Fruit fly (Drosophila melanogaster): Measurements from ENCODE around the gene Cad74A.
A peak's percentile ranks its signal among the peaks of the same experiment; 100 is the strongest.

The Cad74A gene

DNA sequence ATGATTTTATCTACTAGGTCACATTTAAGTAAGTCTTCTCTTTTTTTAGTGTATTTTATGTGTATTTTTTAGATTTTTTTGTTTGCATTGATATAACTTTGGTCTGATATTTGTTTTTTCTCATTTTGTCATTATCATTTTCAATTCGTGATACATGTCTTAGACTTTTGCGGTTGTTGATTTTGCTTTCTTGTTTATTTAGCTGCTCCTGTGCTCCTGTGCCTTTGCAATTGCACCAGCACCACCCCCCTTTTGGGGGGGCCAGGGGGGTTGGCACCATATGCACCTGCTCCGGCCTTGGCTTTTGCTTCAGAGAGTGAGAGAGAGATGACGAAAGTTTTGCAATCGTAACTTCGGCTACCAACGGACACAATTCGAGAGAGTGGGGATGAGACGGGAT, 21.6 kb upstream of the Cad74A start:
- TF ChIP-seq fd59A (GFP tag; optimal IDR thresholded peaks at IDR 0.05) (peak; percentile 3), CG10669 (GFP tag; optimal IDR thresholded peaks at IDR 0.05) (no peak)

DNA sequence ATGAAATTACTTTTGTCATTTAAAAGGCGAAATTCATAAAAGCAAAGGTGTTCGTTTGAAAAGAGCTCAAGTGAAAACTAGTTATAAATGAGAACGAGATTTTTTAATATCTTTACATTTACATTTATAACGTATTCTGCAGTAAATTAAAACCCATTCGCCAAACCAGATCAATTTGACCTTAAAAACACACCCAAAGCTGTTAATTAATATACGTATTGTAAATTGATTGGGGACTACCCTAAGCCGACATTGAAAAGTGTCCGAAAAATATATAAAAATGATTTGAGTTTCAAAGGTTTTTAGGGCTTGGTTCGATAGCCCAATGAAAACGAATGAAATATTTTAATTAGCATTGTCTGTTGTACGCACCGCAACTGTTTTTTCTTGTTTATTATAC, 19.7 kb upstream of the Cad74A start:
- TF ChIP-seq CG32006 (GFP tag; optimal IDR thresholded peaks at IDR 0.05) (no peak), fd85E (GFP tag; optimal IDR thresholded peaks at IDR 0.05) (no peak), Ets21C (GFP tag; optimal IDR thresholded peaks at IDR 0.05) (no peak), salr (GFP tag; optimal IDR thresholded peaks at IDR 0.05) (no peak), eg (GFP tag; IDR thresholded peaks at IDR 0.05) (no peak), CG15336 (GFP tag; IDR thresholded peaks at IDR 0.05) (no peak), Eip78C (GFP tag) (no peak), net (GFP tag; optimal IDR thresholded peaks at IDR 0.05) (no peak), CG8632 (GFP tag; optimal IDR thresholded peaks at IDR 0.05) (no peak), CG8119 (GFP tag; IDR thresholded peaks at IDR 0.05) (no peak), CG6854 (GFP tag; optimal IDR thresholded peaks at IDR 0.05) (no peak), Gug (GFP tag; IDR thresholded peaks at IDR 0.05) (no peak), Met (GFP tag; optimal IDR thresholded peaks at IDR 0.05) (no peak), fd59A (GFP tag; optimal IDR thresholded peaks at IDR 0.05) (no peak), topi (GFP tag; optimal IDR thresholded peaks at IDR 0.05) (no peak), spab (GFP tag; optimal IDR thresholded peaks at IDR 0.05) (no peak), CG11902 (GFP tag; optimal IDR thresholded peaks at IDR 0.05) (no peak), acj6 (GFP tag; optimal IDR thresholded peaks at IDR 0.05) (no peak), CG3032 (tag; optimal IDR thresholded peaks at IDR 0.05) (no peak), OdsH (GFP tag; optimal IDR thresholded peaks at IDR 0.05) (no peak)

DNA sequence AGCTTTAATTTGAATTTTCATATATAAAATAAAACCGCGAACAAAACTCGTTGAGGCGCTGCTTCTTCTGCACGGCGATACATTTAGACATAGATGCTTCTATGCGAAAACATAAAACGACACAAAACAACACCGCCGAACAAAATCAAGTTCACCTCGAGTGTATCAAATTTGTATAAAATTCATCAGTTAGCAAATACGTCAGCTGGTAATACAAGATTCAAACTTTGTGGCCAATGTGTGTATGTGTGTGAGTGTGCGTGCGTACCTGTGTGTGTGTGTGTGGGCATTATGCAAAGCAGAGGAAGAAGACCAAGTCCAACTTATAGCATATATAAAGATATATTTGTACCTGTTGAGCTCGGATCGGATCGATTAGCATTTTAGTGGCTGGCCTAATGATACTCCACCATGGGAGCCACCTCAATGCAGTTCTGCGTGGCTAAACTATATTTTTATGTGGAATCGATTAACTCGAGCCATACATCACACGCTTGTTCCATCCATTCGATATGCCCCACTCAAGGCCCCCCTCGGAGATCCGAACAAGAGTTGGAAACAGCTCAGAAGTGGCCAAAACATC, 15.2 kb upstream of the Cad74A start:
- TF ChIP-seq Ets96B (tag; optimal IDR thresholded peaks at IDR 0.05) (no peak), CG3032 (tag; optimal IDR thresholded peaks at IDR 0.05) (no peak), CG6854 (GFP tag; optimal IDR thresholded peaks at IDR 0.05) (no peak), CG6792 (GFP tag; optimal IDR thresholded peaks at IDR 0.05) (no peak), Gug (GFP tag; IDR thresholded peaks at IDR 0.05) (no peak), CG8319 (GFP tag; optimal IDR thresholded peaks at IDR 0.05) (no peak), CG4318 (GFP tag; optimal IDR thresholded peaks at IDR 0.05) (no peak), CG10669 (GFP tag; optimal IDR thresholded peaks at IDR 0.05) (no peak), Hr39 (GFP tag; optimal IDR thresholded peaks at IDR 0.05) (no peak)

DNA sequence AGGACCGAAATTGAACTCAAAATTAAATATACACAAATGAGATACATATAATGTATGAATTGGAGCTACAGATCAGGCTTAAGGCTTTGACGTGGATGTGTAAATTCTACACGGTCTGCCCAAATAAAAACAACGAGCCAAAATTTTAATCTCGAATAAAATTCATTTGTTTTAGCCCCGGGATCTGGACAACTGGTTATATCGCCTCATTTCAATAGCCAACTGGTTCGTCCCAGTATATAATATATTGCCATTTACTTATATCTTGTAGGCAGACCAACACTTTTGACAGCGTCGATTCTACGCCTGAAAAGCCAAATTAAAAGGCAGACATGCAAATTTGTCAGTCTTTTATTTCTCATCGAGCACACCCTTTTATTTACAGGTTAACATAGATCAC, 13.8 kb upstream of the Cad74A start:
- TF ChIP-seq vri (GFP tag; optimal IDR thresholded peaks at IDR 0.05) (no peak), Eip78C (GFP tag) (peak; percentile 6)

dm6 chr3L:17392412-17392811, 13.1 kb upstream of the Cad74A start:
- TF ChIP-seq CG6792 (GFP tag; optimal IDR thresholded peaks at IDR 0.05) (no peak), CG8119 (GFP tag; IDR thresholded peaks at IDR 0.05) (no peak), lz (GFP tag; optimal IDR thresholded peaks at IDR 0.05) (no peak), Ets96B (tag; optimal IDR thresholded peaks at IDR 0.05) (no peak), CG11762 (GFP tag; optimal IDR thresholded peaks at IDR 0.05; ENCODE audit: insufficient read depth) (no peak), esn (GFP tag; optimal IDR thresholded peaks at IDR 0.05) (no peak), CG7368 (GFP tag; optimal IDR thresholded peaks at IDR 0.05) (no peak), Hr4 (GFP tag; optimal IDR thresholded peaks at IDR 0.05) (no peak), salr (GFP tag; optimal IDR thresholded peaks at IDR 0.05) (no peak), ss (GFP tag; optimal IDR thresholded peaks at IDR 0.05) (no peak), fd59A (GFP tag; optimal IDR thresholded peaks at IDR 0.05) (no peak), CG9139 (GFP tag; optimal IDR thresholded peaks at IDR 0.05) (no peak), CG6276 (GFP tag; optimal IDR thresholded peaks at IDR 0.05) (no peak), acj6 (GFP tag; optimal IDR thresholded peaks at IDR 0.05) (no peak), Blimp-1 (GFP tag; optimal IDR thresholded peaks at IDR 0.05) (peak; percentile 70), Met (GFP tag; optimal IDR thresholded peaks at IDR 0.05) (no peak), svp (GFP tag) (peak; percentile 27), Sox14 (GFP tag; optimal IDR thresholded peaks at IDR 0.05) (no peak), fkh (GFP tag; optimal IDR thresholded peaks at IDR 0.05) (no peak), Hr38 (GFP tag; optimal IDR thresholded peaks at IDR 0.05) (no peak), achi (GFP tag; optimal IDR thresholded peaks at IDR 0.05) (no peak), net (GFP tag; optimal IDR thresholded peaks at IDR 0.05) (no peak), CG6854 (GFP tag; optimal IDR thresholded peaks at IDR 0.05) (no peak), CG11902 (GFP tag; optimal IDR thresholded peaks at IDR 0.05) (no peak), Eip78C (GFP tag) (peak; percentile 23), Smox (GFP tag; optimal IDR thresholded peaks at IDR 0.05) (no peak), CG16779 (tag; optimal IDR thresholded peaks at IDR 0.05) (no peak), Gug (GFP tag; IDR thresholded peaks at IDR 0.05) (no peak), vri (GFP tag; optimal IDR thresholded peaks at IDR 0.05) (peak; percentile 87)

All from whole organism, prepupa.